Worm (Caenorhabditis elegans): Measurements from ENCODE around the gene F53F4.15.
A peak's percentile ranks its signal among the peaks of the same experiment; 100 is the strongest.

Gene F53F4.15

ce11 chrV:13664340-13664916 lies 43.7 kb downstream of the F53F4.15 start (continued):
- TF ChIP-seq ceh-82 (tag; optimal IDR thresholded peaks at IDR 0.05) = no peak
- no peak for TF ChIP-seq ceh-32 (tag; optimal IDR thresholded peaks at IDR 0.05; ENCODE audit: poor library complexity)
- peak; percentile 7 for TF ChIP-seq lin-15B (tag; optimal IDR thresholded peaks at IDR 0.05)
- peak; percentile 25 for TF ChIP-seq hlh-11 (tag; optimal IDR thresholded peaks at IDR 0.05)
- no peak for TF ChIP-seq madf-5 (GFP tag; IDR thresholded peaks at IDR 0.05)
- TF ChIP-seq dve-1 (tag; optimal IDR thresholded peaks at IDR 0.05; ENCODE audit: insufficient read depth) = peak; percentile 41
- TF ChIP-seq nhr-42 (GFP tag; IDR thresholded peaks at IDR 0.05) = no peak
- TF ChIP-seq set-16 (GFP tag; IDR thresholded peaks at IDR 0.05) = no peak
- TF ChIP-seq saeg-2 (GFP tag; IDR thresholded peaks at IDR 0.05) = no peak
- TF ChIP-seq F10B5.3 (tag; optimal IDR thresholded peaks at IDR 0.05) = peak; percentile 26
- TF ChIP-seq mxl-2 (GFP tag; conservative IDR thresholded peaks at IDR 0.05) = no peak
- peak; percentile 54 for TF ChIP-seq mes-2 (tag; optimal IDR thresholded peaks at IDR 0.05; ENCODE audit: poor library complexity, severe bottlenecking)
- TF ChIP-seq lsy-2 (tag; optimal IDR thresholded peaks at IDR 0.05) = peak in 1 of 2 experiments; percentile 56
- no peak for TF ChIP-seq hif-1 (tag; optimal IDR thresholded peaks at IDR 0.05)
- TF ChIP-seq nhr-77 (tag; optimal IDR thresholded peaks at IDR 0.05) = peak; percentile 22
- peak; percentile 30 for TF ChIP-seq mep-1 (tag; optimal IDR thresholded peaks at IDR 0.05)

ce11 chrV:13665089-13665488 lies 44.3 kb downstream of the F53F4.15 start, which contains the start of gene rde-12:
Gene rde-12, plus strand, starts transcription at chrV:13665389.
- TF ChIP-seq jun-1 (tag; optimal IDR thresholded peaks at IDR 0.05) (no peak), nhr-111 (GFP tag; optimal IDR thresholded peaks at IDR 0.05) (no peak), nhr-11 (tag; optimal IDR thresholded peaks at IDR 0.05) (no peak), rbr-2 (tag; optimal IDR thresholded peaks at IDR 0.05) (no peak), ceh-82 (tag; optimal IDR thresholded peaks at IDR 0.05) (no peak), mes-2 (tag; optimal IDR thresholded peaks at IDR 0.05; ENCODE audit: poor library complexity, severe bottlenecking) (peak; percentile 3), lin-15B (tag; optimal IDR thresholded peaks at IDR 0.05) (no peak), aha-1 (tag) (peak; percentile 28), nhr-42 (GFP tag; IDR thresholded peaks at IDR 0.05) (no peak), cey-2 (tag; optimal IDR thresholded peaks at IDR 0.05; ENCODE audit: borderline replicate concordance, insufficient read depth) (no peak), Y48G9A.11 (GFP tag; IDR thresholded peaks at IDR 0.05) (no peak), egl-43 (GFP tag; IDR thresholded peaks at IDR 0.05) (no peak), mxl-2 (GFP tag; conservative IDR thresholded peaks at IDR 0.05) (no peak), aly-2 (tag; optimal IDR thresholded peaks at IDR 0.05) (no peak), nhr-28 (tag; optimal IDR thresholded peaks at IDR 0.05) (peak; percentile 39), hif-1 (tag; optimal IDR thresholded peaks at IDR 0.05) (no peak), lin-1 (GFP tag; IDR thresholded peaks at IDR 0.05) (no peak), mep-1 (tag; optimal IDR thresholded peaks at IDR 0.05) (peak; percentile 4), lsy-2 (tag; optimal IDR thresholded peaks at IDR 0.05) (no peak), tag-97 (GFP tag; IDR thresholded peaks at IDR 0.05) (no peak), nhr-48 (tag; optimal IDR thresholded peaks at IDR 0.05) (no peak), ztf-7 (tag; optimal IDR thresholded peaks at IDR 0.05) (no peak), F37D6.2 (tag; optimal IDR thresholded peaks at IDR 0.05) (no peak), F49E8.2 (tag; optimal IDR thresholded peaks at IDR 0.05; ENCODE audit: borderline replicate concordance) (no peak), T20F7.1 (GFP tag; optimal IDR thresholded peaks at IDR 0.05) (no peak), snpc-4 (tag; optimal IDR thresholded peaks at IDR 0.05) (no peak), madf-9 (GFP tag; conservative IDR thresholded peaks at IDR 0.05) (no peak)

- TF ChIP-seq hlh-30 (tag; optimal IDR thresholded peaks at IDR 0.05; ENCODE audit: insufficient read depth) = no peak
- no peak for TF ChIP-seq lin-1 (GFP tag; IDR thresholded peaks at IDR 0.05)
- TF ChIP-seq ztf-7 (tag; optimal IDR thresholded peaks at IDR 0.05) = no peak
- peak in 1 of 2 experiments; percentile 56 for TF ChIP-seq unc-62 (GFP tag; optimal IDR thresholded peaks at IDR 0.05 in 1 of 2)
- TF ChIP-seq unc-62 (tag; optimal IDR thresholded peaks at IDR 0.05) = no peak
- peak; percentile 96 for TF ChIP-seq aha-1 (tag)
These were observed 45.7 kb downstream of the F53F4.15 start for ce11 chrV:13666460-13666859.
